Fruit fly (Drosophila melanogaster): ENCODE measurements around the gene cact.

cact gene

dm6 chr2L:16279774-16280252, 46.2 kb downstream of the cact start:
- TF ChIP-seq ovo (GFP tag; optimal IDR thresholded peaks at IDR 0.05), result no peak
- TF ChIP-seq bab1 (GFP tag; optimal IDR thresholded peaks at IDR 0.05), result peak; percentile 79
- TF ChIP-seq Mnt (GFP tag; optimal IDR thresholded peaks at IDR 0.05), result peak; percentile 56
- TF ChIP-seq CG5204 (GFP tag; optimal IDR thresholded peaks at IDR 0.05), result peak; percentile 83
- TF ChIP-seq CG1620 (GFP tag; optimal IDR thresholded peaks at IDR 0.05), result peak; percentile 51
- TF ChIP-seq CG7045 (GFP tag; optimal IDR thresholded peaks at IDR 0.05), result peak; percentile 73
- peak; percentile 69 for TF ChIP-seq toe (GFP tag; optimal IDR thresholded peaks at IDR 0.05)
- no peak for TF ChIP-seq kay (GFP tag; ENCODE audit: borderline replicate concordance)
- TF ChIP-seq Clk (GFP tag; optimal IDR thresholded peaks at IDR 0.05), result no peak
- TF ChIP-seq tj (GFP tag; optimal IDR thresholded peaks at IDR 0.05), result peak; percentile 72
- TF ChIP-seq CG12768 (GFP tag; optimal IDR thresholded peaks at IDR 0.05), result peak; percentile 23
- peak; percentile 71 for TF ChIP-seq CG7101 (tag; optimal IDR thresholded peaks at IDR 0.05)
- TF ChIP-seq CG33017 (tag; optimal IDR thresholded peaks at IDR 0.05), result peak; percentile 81
- TF ChIP-seq pad (GFP tag; optimal IDR thresholded peaks at IDR 0.05), result peak; percentile 59
- TF ChIP-seq cic (GFP tag; optimal IDR thresholded peaks at IDR 0.05), result peak; percentile 59
- no peak for TF ChIP-seq cnc (optimal IDR thresholded peaks at IDR 0.05)
- TF ChIP-seq Hr96 (GFP tag; optimal IDR thresholded peaks at IDR 0.05), result peak; percentile 63
- TF ChIP-seq Crg-1 (GFP tag; optimal IDR thresholded peaks at IDR 0.05), result no peak
- peak; percentile 67 for TF ChIP-seq CG14711 (tag; optimal IDR thresholded peaks at IDR 0.05)
- TF ChIP-seq CG11617 (GFP tag; optimal IDR thresholded peaks at IDR 0.05), result peak; percentile 57

DNA sequence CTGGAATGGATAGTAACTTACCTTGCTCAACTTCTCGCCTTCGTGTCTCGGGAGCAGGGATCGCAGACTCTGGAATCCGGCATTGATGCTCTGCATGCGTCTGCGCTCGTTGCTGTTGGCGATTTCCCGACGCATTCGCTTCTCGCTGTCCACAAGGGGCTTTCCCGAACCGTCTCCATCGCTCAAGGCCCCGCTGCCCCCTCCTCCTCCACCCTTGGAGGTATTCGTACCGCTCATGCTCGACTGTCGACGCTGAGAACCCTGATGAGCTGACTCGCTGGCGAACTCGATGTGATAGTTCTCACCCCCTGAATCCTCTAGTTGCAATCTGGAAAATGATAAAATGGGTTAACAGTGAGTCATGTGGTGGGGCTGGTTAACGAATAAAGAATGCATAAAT, 47.2 kb downstream of the cact start:
- TF ChIP-seq cnc (optimal IDR thresholded peaks at IDR 0.05) (no peak), CG12768 (GFP tag; optimal IDR thresholded peaks at IDR 0.05) (no peak), CG5204 (GFP tag; optimal IDR thresholded peaks at IDR 0.05) (no peak), CG7045 (GFP tag; optimal IDR thresholded peaks at IDR 0.05) (no peak), Hr96 (GFP tag; optimal IDR thresholded peaks at IDR 0.05) (no peak), tj (GFP tag; optimal IDR thresholded peaks at IDR 0.05) (no peak), CG11617 (GFP tag; optimal IDR thresholded peaks at IDR 0.05) (no peak), CG33017 (tag; optimal IDR thresholded peaks at IDR 0.05) (no peak), CG7101 (tag; optimal IDR thresholded peaks at IDR 0.05) (no peak), toe (GFP tag; optimal IDR thresholded peaks at IDR 0.05) (no peak), Crg-1 (GFP tag; optimal IDR thresholded peaks at IDR 0.05) (no peak), Mnt (GFP tag; optimal IDR thresholded peaks at IDR 0.05) (no peak), pad (GFP tag; optimal IDR thresholded peaks at IDR 0.05) (no peak), cic (GFP tag; optimal IDR thresholded peaks at IDR 0.05) (no peak)

DNA sequence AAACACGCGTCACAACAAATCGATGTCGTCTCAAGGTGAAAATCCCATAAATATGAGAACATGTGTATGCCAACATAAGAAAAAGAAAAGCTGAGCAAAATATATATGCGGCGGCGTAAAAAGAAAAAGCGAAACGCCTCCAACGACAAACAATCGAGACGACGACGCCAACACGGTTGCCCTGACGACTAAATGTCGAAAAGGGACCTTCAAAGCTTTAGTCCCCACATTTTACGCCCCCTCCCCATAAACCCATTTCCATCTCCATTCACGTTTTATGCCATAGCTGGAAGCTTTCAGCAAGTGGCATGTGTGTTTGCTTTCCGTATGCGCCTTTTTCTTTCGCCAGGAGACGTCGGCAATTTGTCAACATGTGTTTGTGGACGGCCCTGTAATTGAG, 48.1 kb downstream of the cact start:
- TF ChIP-seq CG1620 (GFP tag; optimal IDR thresholded peaks at IDR 0.05) (no peak), Hr96 (GFP tag; optimal IDR thresholded peaks at IDR 0.05) (no peak), cic (GFP tag; optimal IDR thresholded peaks at IDR 0.05) (no peak), CG5204 (GFP tag; optimal IDR thresholded peaks at IDR 0.05) (no peak), pad (GFP tag; optimal IDR thresholded peaks at IDR 0.05) (no peak), CG11617 (GFP tag; optimal IDR thresholded peaks at IDR 0.05) (no peak), CG12768 (GFP tag; optimal IDR thresholded peaks at IDR 0.05) (no peak), Clk (GFP tag; optimal IDR thresholded peaks at IDR 0.05) (no peak), ovo (GFP tag; optimal IDR thresholded peaks at IDR 0.05) (no peak), CG14711 (tag; optimal IDR thresholded peaks at IDR 0.05) (no peak), CG7045 (GFP tag; optimal IDR thresholded peaks at IDR 0.05) (no peak), CG33017 (tag; optimal IDR thresholded peaks at IDR 0.05) (no peak), kay (GFP tag; ENCODE audit: borderline replicate concordance) (no peak), tj (GFP tag; optimal IDR thresholded peaks at IDR 0.05) (no peak), Crg-1 (GFP tag; optimal IDR thresholded peaks at IDR 0.05) (no peak), cnc (optimal IDR thresholded peaks at IDR 0.05) (no peak), Mnt (GFP tag; optimal IDR thresholded peaks at IDR 0.05) (no peak), bab1 (GFP tag; optimal IDR thresholded peaks at IDR 0.05) (no peak), CG7101 (tag; optimal IDR thresholded peaks at IDR 0.05) (no peak)

dm6 chr2L:16276820-16277219, 49.2 kb downstream of the cact start:
- TF ChIP-seq kay (GFP tag; ENCODE audit: borderline replicate concordance) (no peak), CG5204 (GFP tag; optimal IDR thresholded peaks at IDR 0.05) (no peak), CG1620 (GFP tag; optimal IDR thresholded peaks at IDR 0.05) (no peak), ovo (GFP tag; optimal IDR thresholded peaks at IDR 0.05) (no peak), CG11617 (GFP tag; optimal IDR thresholded peaks at IDR 0.05) (no peak), cic (GFP tag; optimal IDR thresholded peaks at IDR 0.05) (peak; percentile 74), CG14711 (tag; optimal IDR thresholded peaks at IDR 0.05) (no peak), pad (GFP tag; optimal IDR thresholded peaks at IDR 0.05) (peak; percentile 27), CG33017 (tag; optimal IDR thresholded peaks at IDR 0.05) (no peak), CG7101 (tag; optimal IDR thresholded peaks at IDR 0.05) (peak; percentile 24), bab1 (GFP tag; optimal IDR thresholded peaks at IDR 0.05) (no peak)

DNA sequence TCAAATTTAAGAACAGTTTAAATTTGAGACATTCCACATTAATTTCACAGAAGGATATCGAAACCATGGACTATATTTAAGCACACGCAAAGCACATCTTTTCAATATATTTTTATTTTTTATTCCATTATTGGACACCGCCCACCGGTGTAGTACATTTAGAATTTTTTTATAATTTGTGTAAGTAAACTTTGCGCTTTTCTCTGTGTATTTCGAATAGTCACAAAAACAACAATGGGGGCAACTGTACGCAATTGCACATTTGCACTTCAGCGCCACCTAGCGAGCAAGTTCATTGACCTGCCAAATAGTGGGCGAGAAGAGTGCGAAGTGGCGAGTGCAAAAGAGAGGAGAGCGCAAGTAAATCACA, 50.2 kb downstream of the cact start:
- TF ChIP-seq Crg-1 (GFP tag; optimal IDR thresholded peaks at IDR 0.05) (no peak), kay (GFP tag; ENCODE audit: borderline replicate concordance) (no peak), cnc (optimal IDR thresholded peaks at IDR 0.05) (no peak), bab1 (GFP tag; optimal IDR thresholded peaks at IDR 0.05) (no peak), Clk (GFP tag; optimal IDR thresholded peaks at IDR 0.05) (peak; percentile 30), CG5204 (GFP tag; optimal IDR thresholded peaks at IDR 0.05) (peak; percentile 31), CG1620 (GFP tag; optimal IDR thresholded peaks at IDR 0.05) (no peak), CG33017 (tag; optimal IDR thresholded peaks at IDR 0.05) (no peak), CG14711 (tag; optimal IDR thresholded peaks at IDR 0.05) (peak; percentile 2), CG11617 (GFP tag; optimal IDR thresholded peaks at IDR 0.05) (peak; percentile 30), CG7045 (GFP tag; optimal IDR thresholded peaks at IDR 0.05) (peak; percentile 7), CG7101 (tag; optimal IDR thresholded peaks at IDR 0.05) (peak; percentile 26), pad (GFP tag; optimal IDR thresholded peaks at IDR 0.05) (peak; percentile 15), toe (GFP tag; optimal IDR thresholded peaks at IDR 0.05) (no peak), Mnt (GFP tag; optimal IDR thresholded peaks at IDR 0.05) (no peak), Hr96 (GFP tag; optimal IDR thresholded peaks at IDR 0.05) (no peak), cic (GFP tag; optimal IDR thresholded peaks at IDR 0.05) (no peak), tj (GFP tag; optimal IDR thresholded peaks at IDR 0.05) (peak; percentile 24), CG12768 (GFP tag; optimal IDR thresholded peaks at IDR 0.05) (no peak), ovo (GFP tag; optimal IDR thresholded peaks at IDR 0.05) (no peak)
